Worm (Caenorhabditis elegans) whole organism, L4 larva: Measurements from ENCODE around the gene gmn-1.

ENCODE experiments used
- ama-1 ChIP-seq: fragments of 150-350 bp; optimal IDR thresholded peaks from 2 replicates; lab custom pipeline; 2014; ENCODE audit warnings: inconsistent platforms, mixed read lengths
- hlh-30 ChIP-seq: sonication (generic microtip); optimal IDR thresholded peaks from 2 replicates; lab custom pipeline; 2017; ENCODE audit warnings: antibody characterized with exemption, mild to moderate bottlenecking, missing genetic modification characterization, missing compliant biosample characterization; ENCODE audit not compliant: insufficient read depth
- lin-29 ChIP-seq: fragments of 200-800 bp; sonication (Bioruptor generic); IDR thresholded peaks from 2 replicates; pipeline ENCODE4 v1.3.6; 2022; ENCODE audit warnings: missing genetic modification reagents, missing genetic modification characterization, missing compliant biosample characterization
- nhr-28 ChIP-seq: fragments of 150-350 bp; optimal IDR thresholded peaks from 2 replicates; lab custom pipeline; 2014; ENCODE audit warnings: missing biosample characterization, missing genetic modification characterization
- vab-7 ChIP-seq: fragments of 200-800 bp; sonication (Bioruptor generic); IDR thresholded peaks from 2 replicates; pipeline ENCODE4 v1.3.6; 2022; ENCODE audit warnings: missing genetic modification reagents, missing genetic modification characterization, missing compliant biosample characterization

ce11 chrIII:12231539-12231938 lies 6.4 kb upstream of the gmn-1 start:
- TF ChIP-seq lin-29 (GFP tag; lab: Robert Waterston, UW) (no peak), vab-7 (no peak), nhr-28 (tag; lab: Kevin White, UChicago) (no peak), hlh-30 (tag; lab: Kevin White, UChicago) (no peak), ama-1 (lab: Kevin White, UChicago) (no peak)
